Worm (Caenorhabditis elegans) whole organism, L3 larva: ENCODE measurements around the gene hars-1.

ENCODE experiments used
- R02D3.7 ChIP-seq: fragments of 150-350 bp; optimal IDR thresholded peaks from 2 replicates; lab custom pipeline; 2014; ENCODE audit warnings: missing biosample characterization, missing genetic modification characterization
- ZK546.5 ChIP-seq: sonication (generic microtip); optimal IDR thresholded peaks from 2 replicates; lab custom pipeline; 2017; ENCODE audit warnings: missing biosample characterization, missing genetic modification characterization
- aly-2 ChIP-seq: fragments of 150-350 bp; optimal IDR thresholded peaks from 2 replicates; lab custom pipeline; 2014; ENCODE audit warnings: missing biosample characterization, missing genetic modification characterization
- ama-1 ChIP-seq: fragments of 150-350 bp; optimal IDR thresholded peaks from 2 replicates; lab custom pipeline; 2018
- ceh-16 ChIP-seq: sonication (generic microtip); optimal IDR thresholded peaks from 2 replicates; lab custom pipeline; 2017; ENCODE audit warnings: missing biosample characterization, missing genetic modification characterization
- ceh-28 ChIP-seq: fragments of 150-350 bp; optimal IDR thresholded peaks from 2 replicates; lab custom pipeline; 2014; ENCODE audit warnings: missing biosample characterization, missing genetic modification reagents, missing genetic modification characterization
- ceh-82 ChIP-seq: fragments of 150-350 bp; optimal IDR thresholded peaks from 2 replicates; lab custom pipeline; 2014; ENCODE audit warnings: missing biosample characterization, missing genetic modification characterization
- ceh-9 ChIP-seq: sonication (generic microtip); optimal IDR thresholded peaks from 2 replicates; lab custom pipeline; 2018; ENCODE audit warnings: missing biosample characterization, missing genetic modification characterization
- egl-27 ChIP-seq: sonication (generic microtip); optimal IDR thresholded peaks from 4 replicates; lab custom pipeline; 2017; ENCODE audit warnings: missing biosample characterization, missing genetic modification reagents, missing genetic modification characterization
- elt-2 ChIP-seq: sonication (generic microtip); optimal IDR thresholded peaks from 2 replicates; lab custom pipeline; 2016; ENCODE audit warnings: missing genetic modification reagents, mild to moderate bottlenecking, missing genetic modification characterization, missing compliant biosample characterization
- eor-1 ChIP-seq, 2 experiments: fragments of 150-350 bp; optimal IDR thresholded peaks; 2 replicates each; lab custom pipeline; 2014 to 2018; ENCODE audit warnings: missing biosample characterization in 2 of 2, missing genetic modification characterization in 2 of 2
- fkh-10 ChIP-seq: sonication (generic microtip); optimal IDR thresholded peaks from 2 replicates; lab custom pipeline; 2017; ENCODE audit warnings: missing biosample characterization, missing genetic modification reagents, missing genetic modification characterization
- fos-1 ChIP-seq: fragments of 150-350 bp; optimal IDR thresholded peaks from 2 replicates; lab custom pipeline; 2014; ENCODE audit warnings: missing biosample characterization, missing genetic modification characterization
- hmg-11 ChIP-seq: sonication (generic microtip); optimal IDR thresholded peaks from 2 replicates; lab custom pipeline; 2016; ENCODE audit warnings: missing genetic modification characterization, missing compliant biosample characterization
- jun-1 ChIP-seq: fragments of 150-350 bp; optimal IDR thresholded peaks from 2 replicates; lab custom pipeline; 2014; ENCODE audit warnings: missing biosample characterization, missing genetic modification reagents, missing genetic modification characterization
- lin-15B ChIP-seq: fragments of 150-350 bp; optimal IDR thresholded peaks from 2 replicates; lab custom pipeline; 2014; ENCODE audit warnings: missing biosample characterization, missing genetic modification characterization
- lin-39 ChIP-seq: fragments of 150-350 bp; optimal IDR thresholded peaks from 2 replicates; lab custom pipeline; 2018; ENCODE audit warnings: missing biosample characterization, missing genetic modification reagents, missing genetic modification characterization
- lsy-12 ChIP-seq: sonication (generic microtip); optimal IDR thresholded peaks from 2 replicates; lab custom pipeline; 2016; ENCODE audit warnings: mild to moderate bottlenecking, missing genetic modification characterization, missing compliant biosample characterization
- mdl-1 ChIP-seq: fragments of 150-350 bp; optimal IDR thresholded peaks from 2 replicates; lab custom pipeline; 2014; ENCODE audit warnings: missing biosample characterization, missing genetic modification characterization
- mml-1 ChIP-seq: fragments of 150-350 bp; sonication (generic microtip); optimal IDR thresholded peaks from 3 replicates; lab custom pipeline; 2014; ENCODE audit warnings: missing biosample characterization, missing genetic modification characterization
- nfya-1 ChIP-seq: sonication (generic microtip); optimal IDR thresholded peaks from 2 replicates; lab custom pipeline; 2017; ENCODE audit warnings: missing genetic modification characterization, mild to moderate bottlenecking, missing compliant biosample characterization, antibody characterized with exemption, moderate library complexity; ENCODE audit not compliant: insufficient read depth
- nhr-11 ChIP-seq: fragments of 150-350 bp; optimal IDR thresholded peaks from 2 replicates; lab custom pipeline; 2014; ENCODE audit warnings: missing biosample characterization, missing genetic modification characterization
- nhr-12 ChIP-seq: fragments of 150-350 bp; optimal IDR thresholded peaks from 2 replicates; lab custom pipeline; 2014; ENCODE audit warnings: missing biosample characterization, missing genetic modification characterization
- nhr-23 ChIP-seq: fragments of 150-350 bp; optimal IDR thresholded peaks from 2 replicates; lab custom pipeline; 2014; ENCODE audit warnings: missing biosample characterization, missing genetic modification reagents, missing genetic modification characterization
- nhr-237 ChIP-seq: fragments of 150-350 bp; optimal IDR thresholded peaks from 2 replicates; lab custom pipeline; 2014; ENCODE audit warnings: missing biosample characterization, missing genetic modification characterization
- nhr-25 ChIP-seq: sonication (generic microtip); optimal IDR thresholded peaks from 2 replicates; lab custom pipeline; 2017; ENCODE audit warnings: missing biosample characterization, missing genetic modification characterization
- nhr-43 ChIP-seq: sonication (generic microtip); optimal IDR thresholded peaks from 2 replicates; lab custom pipeline; 2016; ENCODE audit warnings: mild to moderate bottlenecking, missing genetic modification characterization, missing compliant biosample characterization; ENCODE audit not compliant: poor library complexity, severe bottlenecking
- nhr-67 ChIP-seq: fragments of 150-350 bp; optimal IDR thresholded peaks from 2 replicates; lab custom pipeline; 2014; ENCODE audit warnings: missing biosample characterization, missing genetic modification characterization
- nhr-76 ChIP-seq: fragments of 150-350 bp; sonication (generic microtip); optimal IDR thresholded peaks from 5 replicates; lab custom pipeline; 2014; ENCODE audit warnings: missing biosample characterization, missing genetic modification characterization
- pha-4 ChIP-seq: fragments of 150-350 bp; optimal IDR thresholded peaks from 2 replicates; lab custom pipeline; 2014; ENCODE audit warnings: missing biosample characterization, missing genetic modification reagents, missing genetic modification characterization
- pqm-1 ChIP-seq: fragments of 150-350 bp; optimal IDR thresholded peaks from 2 replicates; lab custom pipeline; 2017; ENCODE audit warnings: missing biosample characterization, missing genetic modification characterization, inconsistent platforms
- snpc-4 ChIP-seq: fragments of 150-350 bp; optimal IDR thresholded peaks from 2 replicates; lab custom pipeline; 2014; ENCODE audit warnings: missing biosample characterization, missing genetic modification characterization
- unc-39 ChIP-seq: sonication (generic microtip); optimal IDR thresholded peaks from 4 replicates; lab custom pipeline; 2017; ENCODE audit warnings: missing biosample characterization, missing genetic modification characterization
- unc-62 ChIP-seq: fragments of 150-350 bp; sonication (generic microtip); optimal IDR thresholded peaks from 4 replicates; lab custom pipeline; 2014; ENCODE audit warnings: missing biosample characterization, missing genetic modification reagents, missing genetic modification characterization
- zag-1 ChIP-seq: fragments of 150-350 bp; optimal IDR thresholded peaks from 2 replicates; lab custom pipeline; 2014; ENCODE audit warnings: missing biosample characterization, missing genetic modification characterization
- ztf-11 ChIP-seq: fragments of 150-350 bp; optimal IDR thresholded peaks from 2 replicates; lab custom pipeline; 2014; ENCODE audit warnings: missing biosample characterization, missing genetic modification characterization
- ztf-4 ChIP-seq: fragments of 150-350 bp; optimal IDR thresholded peaks from 2 replicates; lab custom pipeline; 2014; ENCODE audit warnings: missing biosample characterization, missing genetic modification characterization

The hars-1 gene

ce11 chrIV:10881230-10881629, 22.5 kb downstream of the hars-1 start, which contains the start of gene F13E9.13:
Gene F13E9.13, plus strand, starts transcription at chrIV:10881546.
- TF ChIP-seq nhr-76 (no peak), ceh-28 (peak; percentile 18), ztf-4 (tag; lab: Kevin White, UChicago) (no peak), elt-2 (tag; lab: Kevin White, UChicago) (peak; percentile 67)

ce11 chrIV:10884263-10884662, 25.5 kb downstream of the hars-1 start, which contains the start of gene F13E9.5:
Gene F13E9.5, minus strand, starts transcription at chrIV:10884363.
- TF ChIP-seq egl-27 (tag; lab: Kevin White, UChicago) (no peak), fkh-10 (GFP tag; lab: Kevin White, UChicago) (no peak), pha-4 (no peak), mdl-1 (no peak), ZK546.5 (tag; lab: Kevin White, UChicago) (no peak), nhr-25 (no peak), ceh-9 (no peak), eor-1 (tag; optimal IDR thresholded peaks at IDR 0.05; lab: Kevin White, UChicago) (no peak), ceh-16 (tag; lab: Kevin White, UChicago) (no peak), hmg-11 (tag; lab: Kevin White, UChicago) (no peak), lin-15B (tag; lab: Kevin White, UChicago) (no peak), nhr-11 (tag; lab: Kevin White, UChicago) (no peak), snpc-4 (tag; lab: Kevin White, UChicago) (no peak), lsy-12 (no peak), unc-62 (no peak), nhr-12 (tag; lab: Kevin White, UChicago) (no peak), ama-1 (lab: Kevin White, UChicago) (no peak), fos-1 (no peak)
- TF ChIP-seq, all 47 proteins: peak for 0

ce11 chrIV:10885915-10886314, 27.2 kb downstream of the hars-1 start, which contains the start of gene srlf-11:
Gene srlf-11, minus strand, starts transcription at chrIV:10886015.
- TF ChIP-seq fkh-10 (GFP tag; lab: Kevin White, UChicago) (no peak), nhr-237 (tag; lab: Kevin White, UChicago) (no peak), ceh-82 (no peak), mdl-1 (no peak), nfya-1 (no peak), lin-15B (tag; lab: Kevin White, UChicago) (no peak), nhr-23 (tag; lab: Kevin White, UChicago) (no peak), egl-27 (tag; lab: Kevin White, UChicago) (no peak), nhr-76 (no peak), nhr-43 (no peak), ceh-9 (no peak), R02D3.7 (tag; lab: Kevin White, UChicago) (no peak), ama-1 (lab: Kevin White, UChicago) (no peak), unc-62 (no peak), aly-2 (tag; lab: Kevin White, UChicago) (no peak), lin-39 (tag; lab: Kevin White, UChicago) (no peak), fos-1 (no peak)

ce11 chrIV:10887285-10887684, 28.5 kb downstream of the hars-1 start, which contains the start of gene F13E9.16:
Gene F13E9.16, minus strand, starts transcription at chrIV:10887385.
- no peak for TF ChIP-seq pqm-1

- TF ChIP-seq nhr-67 (tag; lab: Kevin White, UChicago) (no peak), elt-2 (tag; lab: Kevin White, UChicago) (no peak), egl-27 (tag; lab: Kevin White, UChicago) (no peak), hmg-11 (tag; lab: Kevin White, UChicago) (no peak), pha-4 (no peak), nhr-11 (tag; lab: Kevin White, UChicago) (no peak), unc-39 (tag; lab: Kevin White, UChicago) (no peak), nhr-237 (tag; lab: Kevin White, UChicago) (no peak), snpc-4 (tag; lab: Kevin White, UChicago) (no peak), ceh-82 (no peak), mdl-1 (no peak), nhr-23 (tag; lab: Kevin White, UChicago) (no peak), lin-15B (tag; lab: Kevin White, UChicago) (no peak), nhr-76 (no peak), jun-1 (tag; lab: Kevin White, UChicago) (no peak), ztf-11 (tag; lab: Kevin White, UChicago) (no peak), ztf-4 (tag; lab: Kevin White, UChicago) (no peak), zag-1 (tag; lab: Kevin White, UChicago) (no peak), unc-62 (no peak), mml-1 (no peak)
Observed at ce11 chrIV:10889820-10890462, 31.2 kb downstream of the hars-1 start, which contains the start of gene F13E9.15. Gene F13E9.15, minus strand, starts transcription at chrIV:10889870.
